Worm (Caenorhabditis elegans) whole organism, L4 larva: ENCODE results near the gene fnta-1.

Source experiments
- D1046.2 ChIP-seq: fragments of 200-800 bp; sonication (Bioruptor generic); IDR thresholded peaks from 2 replicates; pipeline ENCODE4 v1.3.6; 2022; ENCODE audit warnings: missing genetic modification characterization, missing compliant biosample characterization
- F26F4.8 ChIP-seq: fragments of 200-800 bp; sonication (Bioruptor generic); conservative IDR thresholded peaks from 2 replicates; pipeline ENCODE4 v1.3.6; 2022; ENCODE audit warnings: missing genetic modification characterization, missing compliant biosample characterization
- F49E8.2 ChIP-seq: sonication (generic microtip); optimal IDR thresholded peaks from 2 replicates; lab custom pipeline; 2016; ENCODE audit warnings: missing compliant biosample characterization, mild to moderate bottlenecking, missing genetic modification characterization, borderline replicate concordance
- T20F7.1 ChIP-seq: fragments of 200-800 bp; sonication (Bioruptor generic); optimal IDR thresholded peaks from 2 replicates; lab custom pipeline; 2018; ENCODE audit warnings: mild to moderate bottlenecking, missing genetic modification characterization, missing compliant biosample characterization
- ZK337.2 ChIP-seq: fragments of 200-800 bp; sonication (Bioruptor generic); IDR thresholded peaks from 2 replicates; pipeline ENCODE4 v1.3.6; 2022; ENCODE audit warnings: missing genetic modification reagents, missing genetic modification characterization, missing compliant biosample characterization
- ZK546.5 ChIP-seq, 2 experiments: sonication (generic microtip); optimal IDR thresholded peaks; 2 replicates each; lab custom pipeline; 2017; ENCODE audit warnings: missing biosample characterization in 2 of 2, missing genetic modification characterization in 2 of 2
- aha-1 ChIP-seq: fragments of 150-350 bp; peaks from one replicate; lab custom pipeline; 2014; ENCODE audit warnings: missing biosample characterization, missing genetic modification characterization
- aly-2 ChIP-seq: sonication (generic microtip); optimal IDR thresholded peaks from 2 replicates; lab custom pipeline; 2018; ENCODE audit warnings: missing biosample characterization, missing genetic modification characterization
- ceh-20 ChIP-seq: fragments of 200-800 bp; sonication (Bioruptor generic); IDR thresholded peaks from 2 replicates; pipeline ENCODE4 v1.3.6; 2022; ENCODE audit warnings: missing genetic modification reagents, missing genetic modification characterization, missing compliant biosample characterization
- cey-2 ChIP-seq: sonication (generic microtip); optimal IDR thresholded peaks from 3 replicates; lab custom pipeline; 2017; ENCODE audit warnings: missing genetic modification characterization, mild to moderate bottlenecking, missing compliant biosample characterization, antibody characterized with exemption, borderline replicate concordance; ENCODE audit not compliant: insufficient read depth
- daf-12 ChIP-seq: fragments of 150-350 bp; optimal IDR thresholded peaks from 2 replicates; lab custom pipeline; 2014; ENCODE audit warnings: missing biosample characterization, missing genetic modification reagents, missing genetic modification characterization
- daf-16 ChIP-seq, 3 experiments: sonication (generic microtip); optimal IDR thresholded peaks; 2 replicates each; lab custom pipeline; 2016 to 2017; ENCODE audit warnings: missing genetic modification characterization in 3 of 3, missing genetic modification reagents in 3 of 3, mild to moderate bottlenecking in 2 of 3, missing compliant biosample characterization in 2 of 3, missing biosample characterization in 1 of 3, moderate library complexity in 1 of 3
- daf-19 ChIP-seq: fragments of 200-800 bp; sonication (Bioruptor generic); conservative IDR thresholded peaks from 2 replicates; pipeline ENCODE4 v1.3.6; 2022; ENCODE audit warnings: missing genetic modification characterization, missing compliant biosample characterization
- daf-8 ChIP-seq: fragments of 200-800 bp; sonication (Bioruptor generic); IDR thresholded peaks from 2 replicates; pipeline ENCODE4 v1.3.6; 2022; ENCODE audit warnings: missing genetic modification characterization, missing compliant biosample characterization
- dmd-8 ChIP-seq: fragments of 200-800 bp; sonication (Bioruptor generic); IDR thresholded peaks from 2 replicates; pipeline ENCODE4 v1.3.6; 2022; ENCODE audit warnings: missing genetic modification characterization, missing compliant biosample characterization
- dve-1 ChIP-seq: sonication (generic microtip); optimal IDR thresholded peaks from 2 replicates; lab custom pipeline; 2017; ENCODE audit warnings: antibody characterized with exemption, mild to moderate bottlenecking, missing genetic modification characterization, missing compliant biosample characterization; ENCODE audit not compliant: insufficient read depth
- egl-43 ChIP-seq: fragments of 200-800 bp; sonication (Bioruptor generic); IDR thresholded peaks from 2 replicates; pipeline ENCODE4 v1.3.6; 2022; ENCODE audit warnings: missing genetic modification reagents, missing genetic modification characterization, missing compliant biosample characterization
- fkh-10 ChIP-seq: fragments of 150-350 bp; optimal IDR thresholded peaks from 2 replicates; lab custom pipeline; 2014; ENCODE audit warnings: missing biosample characterization, missing genetic modification reagents, missing genetic modification characterization
- hlh-11 ChIP-seq: fragments of 200-800 bp; sonication (Bioruptor generic); optimal IDR thresholded peaks from 2 replicates; lab custom pipeline; 2018; ENCODE audit warnings: mild to moderate bottlenecking, missing genetic modification characterization, missing compliant biosample characterization
- hmg-1.1 ChIP-seq: fragments of 200-800 bp; sonication (Bioruptor generic); IDR thresholded peaks from 2 replicates; pipeline ENCODE4 v1.3.6; 2022; ENCODE audit warnings: missing genetic modification reagents, missing genetic modification characterization, missing compliant biosample characterization
- lin-13 ChIP-seq: fragments of 150-350 bp; optimal IDR thresholded peaks from 2 replicates; lab custom pipeline; 2014; ENCODE audit warnings: missing biosample characterization, missing genetic modification reagents, missing genetic modification characterization
- lir-3 ChIP-seq: sonication (generic microtip); optimal IDR thresholded peaks from 2 replicates; lab custom pipeline; 2016; ENCODE audit warnings: mild to moderate bottlenecking, missing genetic modification characterization, missing compliant biosample characterization
- lsy-2 ChIP-seq, 2 experiments: fragments of 150-350 bp in 1 of 2; sonication (generic microtip) in 1 of 2; optimal IDR thresholded peaks; 2 replicates each; lab custom pipeline; 2014 to 2017; ENCODE audit warnings: missing biosample characterization in 2 of 2, missing genetic modification characterization in 2 of 2
- madf-9 ChIP-seq: fragments of 200-800 bp; sonication (Bioruptor generic); conservative IDR thresholded peaks from 2 replicates; pipeline ENCODE4 v1.3.6; 2022; ENCODE audit warnings: missing genetic modification reagents, missing genetic modification characterization, missing compliant biosample characterization
- mdl-1 ChIP-seq, 2 experiments: fragments of 150-350 bp in 1 of 2; sonication (generic microtip) in 1 of 2; optimal IDR thresholded peaks; 2 replicates each; lab custom pipeline; 2014 to 2017; ENCODE audit warnings: missing biosample characterization in 2 of 2, missing genetic modification characterization in 2 of 2
- mep-1 ChIP-seq: fragments of 150-350 bp; sonication (generic microtip); optimal IDR thresholded peaks from 3 replicates; lab custom pipeline; 2014; ENCODE audit warnings: missing biosample characterization, missing genetic modification characterization
- mes-2 ChIP-seq: sonication (generic microtip); optimal IDR thresholded peaks from 2 replicates; lab custom pipeline; 2016; ENCODE audit warnings: missing genotype, mild to moderate bottlenecking, missing genetic modification characterization, missing compliant biosample characterization; ENCODE audit not compliant: poor library complexity, severe bottlenecking
- nhr-102 ChIP-seq: sonication (generic microtip); optimal IDR thresholded peaks from 2 replicates; lab custom pipeline; 2016; ENCODE audit warnings: mild to moderate bottlenecking, missing genetic modification characterization, moderate library complexity, missing compliant biosample characterization
- nhr-28 ChIP-seq: fragments of 150-350 bp; optimal IDR thresholded peaks from 2 replicates; lab custom pipeline; 2014; ENCODE audit warnings: missing biosample characterization, missing genetic modification characterization
- nhr-41 ChIP-seq: fragments of 200-800 bp; sonication (Bioruptor generic); IDR thresholded peaks from 2 replicates; pipeline ENCODE4 v1.3.6; 2022; ENCODE audit warnings: missing genetic modification reagents, missing genetic modification characterization, missing compliant biosample characterization
- nhr-6 ChIP-seq: fragments of 150-350 bp; optimal IDR thresholded peaks from 2 replicates; lab custom pipeline; 2014; ENCODE audit warnings: missing biosample characterization, missing genetic modification characterization
- nhr-77 ChIP-seq: fragments of 150-350 bp; optimal IDR thresholded peaks from 2 replicates; lab custom pipeline; 2014; ENCODE audit warnings: missing biosample characterization, missing genetic modification characterization
- php-3 ChIP-seq: fragments of 200-800 bp; sonication (Bioruptor generic); IDR thresholded peaks from 2 replicates; pipeline ENCODE4 v1.3.6; 2022; ENCODE audit warnings: missing genetic modification reagents, missing genetic modification characterization, missing compliant biosample characterization
- pqm-1 ChIP-seq: sonication (generic microtip); optimal IDR thresholded peaks from 2 replicates; lab custom pipeline; 2017; ENCODE audit warnings: missing biosample characterization, missing genetic modification characterization
- sdz-12 ChIP-seq: fragments of 200-800 bp; sonication (Bioruptor generic); optimal IDR thresholded peaks from 2 replicates; lab custom pipeline; 2018; ENCODE audit warnings: mild to moderate bottlenecking, missing genetic modification characterization, missing compliant biosample characterization
- set-16 ChIP-seq: fragments of 200-800 bp; sonication (Bioruptor generic); IDR thresholded peaks from 2 replicates; pipeline ENCODE4 v1.3.6; 2022; ENCODE audit warnings: missing genetic modification reagents, missing genetic modification characterization, missing compliant biosample characterization
- spr-3 ChIP-seq: fragments of 200-800 bp; sonication (Bioruptor generic); optimal IDR thresholded peaks from 2 replicates; lab custom pipeline; 2018; ENCODE audit warnings: mild to moderate bottlenecking, missing genetic modification characterization, missing compliant biosample characterization
- unc-62 ChIP-seq, 3 experiments: fragments of 150-350 bp in 1 of 3; sonication (generic microtip); optimal IDR thresholded peaks in 2 of 3; peaks in 1 of 3; 1 replicate in 1 of 3; 2 replicates in 2 of 3; lab custom pipeline; 2014 to 2017; ENCODE audit warnings: missing biosample characterization in 3 of 3, missing genetic modification characterization in 3 of 3, missing genetic modification reagents in 3 of 3, missing genotype in 1 of 3
- zip-2 ChIP-seq: fragments of 150-350 bp; optimal IDR thresholded peaks from 2 replicates; lab custom pipeline; 2014; ENCODE audit warnings: missing biosample characterization, missing genetic modification characterization
- ztf-7 ChIP-seq: fragments of 150-350 bp; optimal IDR thresholded peaks from 2 replicates; lab custom pipeline; 2014; ENCODE audit warnings: missing biosample characterization, missing genetic modification characterization

Gene fnta-1

DNA sequence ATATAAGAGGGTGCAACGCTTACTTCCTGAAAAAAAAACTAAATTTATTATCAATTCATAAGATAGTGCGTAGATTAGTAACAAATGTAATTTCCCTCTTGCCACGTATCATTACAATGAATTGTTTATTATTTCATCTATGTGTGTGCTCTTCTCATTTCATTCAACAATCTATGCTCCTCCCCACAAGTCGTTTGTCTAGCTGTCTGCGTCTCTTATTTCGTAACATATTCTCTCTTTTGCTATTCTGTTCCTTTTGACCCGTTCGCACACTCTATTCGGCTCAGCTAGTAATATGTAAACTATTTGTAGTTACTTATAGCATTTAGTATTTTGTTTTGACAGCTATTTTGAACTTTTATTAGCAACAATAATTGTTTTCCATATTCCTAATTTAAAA is 41.9 kb upstream of the fnta-1 start:
- TF ChIP-seq unc-62 (GFP tag; optimal IDR thresholded peaks at IDR 0.05 in 1 of 2; lab: Kevin White, UChicago) (peak in 1 of 2 experiments; percentile 61), unc-62 (tag; optimal IDR thresholded peaks at IDR 0.05; lab: Kevin White, UChicago) (no peak), nhr-28 (peak; percentile 12), lsy-2 (tag; optimal IDR thresholded peaks at IDR 0.05; lab: Kevin White, UChicago) (peak in 1 of 2 experiments; percentile 44), mes-2 (tag; lab: Kevin White, UChicago) (peak; percentile 35), ZK337.2 (GFP tag; lab: Robert Waterston, UW) (no peak), daf-16 (GFP tag; optimal IDR thresholded peaks at IDR 0.05; lab: Kevin White, UChicago) (no peak), daf-16 (tag; optimal IDR thresholded peaks at IDR 0.05; lab: Kevin White, UChicago) (peak; percentile 67), daf-19 (GFP tag; lab: Robert Waterston, UW) (no peak), dve-1 (peak; percentile 62), D1046.2 (no peak), aha-1 (tag; lab: Kevin White, UChicago) (peak; percentile 93), hmg-1.1 (GFP tag; lab: Robert Waterston, UW) (peak; percentile 18; the same call in 1 of the 2 replicates), nhr-6 (tag; lab: Kevin White, UChicago) (peak; percentile 5)

DNA sequence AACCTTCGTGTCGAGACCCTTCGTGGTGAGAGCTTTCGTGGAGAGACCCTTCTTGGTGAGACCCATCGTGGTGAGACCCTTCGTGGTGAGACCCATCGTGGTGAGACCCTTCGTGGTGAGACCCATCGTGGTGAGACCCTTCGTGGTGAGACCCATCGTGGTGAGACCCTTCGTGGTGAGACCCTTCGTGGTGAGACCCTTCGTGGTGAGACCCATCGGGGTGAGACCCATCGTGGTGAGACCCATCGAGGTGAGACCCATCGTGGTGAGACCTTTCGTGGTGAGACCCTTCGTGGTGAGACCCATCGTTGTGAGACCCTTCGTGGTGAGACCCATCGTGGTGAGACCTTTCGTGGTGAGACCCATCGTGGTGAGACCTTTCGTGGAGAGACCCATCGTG is 41.1 kb upstream of the fnta-1 start:
- TF ChIP-seq egl-43 (GFP tag; lab: Robert Waterston, UW) (0 out of 2 replicates have a peak, but pooled peaks have one; percentile 48), set-16 (GFP tag; lab: Robert Waterston, UW) (peak; percentile 79), dmd-8 (GFP tag; lab: Robert Waterston, UW) (0 out of 2 replicates have a peak, but pooled peaks have one; percentile 40)

ce11 chrIV:278284-278683 is 38.2 kb upstream of the fnta-1 start:
- peak in 1 of 2 experiments; percentile 64 for TF ChIP-seq unc-62 (GFP tag; optimal IDR thresholded peaks at IDR 0.05 in 1 of 2; lab: Kevin White, UChicago)
- TF ChIP-seq unc-62 (tag; optimal IDR thresholded peaks at IDR 0.05; lab: Kevin White, UChicago) = no peak
- no peak for TF ChIP-seq F26F4.8 (GFP tag; lab: Robert Waterston, UW)
- TF ChIP-seq, all 104 proteins: peak for 1

DNA sequence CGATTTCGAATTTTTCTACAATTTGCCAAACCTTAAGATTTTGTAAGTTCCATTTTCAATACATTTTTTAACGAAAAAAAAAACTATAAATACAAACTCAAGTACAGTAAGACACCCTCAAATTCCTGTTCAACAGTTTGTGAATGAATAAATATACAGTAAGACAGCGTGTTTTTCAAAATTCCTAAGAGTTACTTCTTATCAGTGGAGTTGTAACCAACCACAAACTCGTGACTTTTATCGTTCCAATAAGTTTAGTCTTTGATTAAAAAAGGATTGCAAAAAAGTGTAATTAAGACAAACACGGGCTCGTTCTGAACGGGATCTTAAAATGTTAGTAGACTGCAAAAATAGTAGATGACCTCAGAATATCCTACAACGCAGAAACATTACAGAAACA is 35.0 kb upstream of the fnta-1 start:
- peak; percentile 48 for TF ChIP-seq dve-1
- peak; percentile 64 for TF ChIP-seq nhr-28
- peak; percentile 54 for TF ChIP-seq pqm-1 (tag; lab: Kevin White, UChicago)
- TF ChIP-seq daf-16 (GFP tag; optimal IDR thresholded peaks at IDR 0.05; lab: Kevin White, UChicago) = no peak
- TF ChIP-seq daf-16 (tag; optimal IDR thresholded peaks at IDR 0.05; lab: Kevin White, UChicago) = peak; percentile 78
- TF ChIP-seq nhr-77 (tag; lab: Kevin White, UChicago) = peak; percentile 57
- TF ChIP-seq hlh-11 = peak; percentile 28
- TF ChIP-seq sdz-12 (GFP tag; lab: Kevin White, UChicago) = no peak
- no peak for TF ChIP-seq lir-3 (tag; lab: Kevin White, UChicago)
- no peak for TF ChIP-seq T20F7.1 (GFP tag; lab: Kevin White, UChicago)
- TF ChIP-seq daf-8 (GFP tag; lab: Robert Waterston, UW) = no peak
- TF ChIP-seq, all 104 proteins: peak for 6

ce11 chrIV:274185-274584 is 34.1 kb upstream of the fnta-1 start, which contains the start of gene sma-10:
Gene sma-10, plus strand, starts transcription at chrIV:274420.
- TF ChIP-seq mep-1 (tag; lab: Kevin White, UChicago) = peak; percentile 74
- TF ChIP-seq ceh-20 (GFP tag; lab: Robert Waterston, UW) = no peak
- no peak for TF ChIP-seq ZK546.5 (tag; optimal IDR thresholded peaks at IDR 0.05; lab: Kevin White, UChicago)
- peak; percentile 98 for TF ChIP-seq dve-1
- peak; percentile 92 for TF ChIP-seq nhr-77 (tag; lab: Kevin White, UChicago)
- TF ChIP-seq madf-9 (GFP tag; lab: Robert Waterston, UW) = no peak
- TF ChIP-seq php-3 (GFP tag; lab: Robert Waterston, UW) = peak; percentile 89
- no peak for TF ChIP-seq nhr-6 (tag; lab: Kevin White, UChicago)
- TF ChIP-seq fkh-10 (GFP tag; lab: Kevin White, UChicago) = no peak
- no peak for TF ChIP-seq spr-3 (GFP tag; lab: Kevin White, UChicago)
- TF ChIP-seq daf-12 (tag; lab: Kevin White, UChicago) = no peak
- no peak for TF ChIP-seq F26F4.8 (GFP tag; lab: Robert Waterston, UW)
- no peak for TF ChIP-seq zip-2
- TF ChIP-seq ztf-7 (tag; lab: Kevin White, UChicago) = no peak
- TF ChIP-seq lin-13 (GFP tag; lab: Kevin White, UChicago) = no peak
- TF ChIP-seq nhr-41 (GFP tag; lab: Robert Waterston, UW) = no peak
- no peak for TF ChIP-seq F49E8.2 (tag; lab: Kevin White, UChicago)
- TF ChIP-seq mes-2 (tag; lab: Kevin White, UChicago) = peak; percentile 40
- TF ChIP-seq cey-2 (tag; lab: Kevin White, UChicago) = peak; percentile 38
- TF ChIP-seq aly-2 (tag; lab: Kevin White, UChicago) = no peak
- TF ChIP-seq nhr-28 = peak; percentile 92
- peak; percentile 99 for TF ChIP-seq pqm-1 (tag; lab: Kevin White, UChicago)
- TF ChIP-seq nhr-102 (tag; lab: Kevin White, UChicago) = peak; percentile 58
- TF ChIP-seq mdl-1 (tag; optimal IDR thresholded peaks at IDR 0.05; lab: Kevin White, UChicago) = peak in 1 of 2 experiments; percentile 61
